Worm (Caenorhabditis elegans) whole organism, L4 larva: ENCODE data around the gene F15G9.1.
A peak's percentile ranks its signal among the peaks of the same experiment; 100 is the strongest.

Experiments used
- D1046.2 ChIP-seq: fragments of 200-800 bp; sonication (Bioruptor generic); IDR thresholded peaks from 2 replicates; pipeline ENCODE4 v1.3.6; 2022; ENCODE audit warnings: missing genetic modification characterization, missing compliant biosample characterization
- F37D6.2 ChIP-seq: sonication (generic microtip); optimal IDR thresholded peaks from 2 replicates; lab custom pipeline; 2016; ENCODE audit warnings: mild to moderate bottlenecking, missing genetic modification characterization, missing compliant biosample characterization
- F44E2.7 ChIP-seq: fragments of 200-800 bp; sonication (Bioruptor generic); IDR thresholded peaks from 2 replicates; pipeline ENCODE4 v2.1.2; 2022; ENCODE audit warnings: missing genetic modification characterization, missing compliant biosample characterization
- ZK546.5 ChIP-seq, 2 experiments: sonication (generic microtip); optimal IDR thresholded peaks; 2 replicates each; lab custom pipeline; 2017; ENCODE audit warnings: missing biosample characterization in 2 of 2, missing genetic modification characterization in 2 of 2
- aha-1 ChIP-seq: fragments of 150-350 bp; peaks from one replicate; lab custom pipeline; 2014; ENCODE audit warnings: missing biosample characterization, missing genetic modification characterization
- aly-2 ChIP-seq: sonication (generic microtip); optimal IDR thresholded peaks from 2 replicates; lab custom pipeline; 2018; ENCODE audit warnings: missing biosample characterization, missing genetic modification characterization
- ceh-20 ChIP-seq: fragments of 200-800 bp; sonication (Bioruptor generic); IDR thresholded peaks from 2 replicates; pipeline ENCODE4 v1.3.6; 2022; ENCODE audit warnings: missing genetic modification reagents, missing genetic modification characterization, missing compliant biosample characterization
- ceh-28 ChIP-seq: fragments of 150-350 bp; optimal IDR thresholded peaks from 2 replicates; lab custom pipeline; 2014; ENCODE audit warnings: missing biosample characterization, missing genetic modification reagents, missing genetic modification characterization
- ceh-32 ChIP-seq: sonication (generic microtip); optimal IDR thresholded peaks from 2 replicates; lab custom pipeline; 2016; ENCODE audit warnings: mild to moderate bottlenecking, missing genetic modification characterization, missing compliant biosample characterization; ENCODE audit not compliant: poor library complexity
- ceh-82 ChIP-seq: sonication (generic microtip); optimal IDR thresholded peaks from 2 replicates; lab custom pipeline; 2017; ENCODE audit warnings: missing biosample characterization, missing genetic modification characterization
- ctbp-1 ChIP-seq: fragments of 200-800 bp; sonication (Bioruptor generic); IDR thresholded peaks from 2 replicates; pipeline ENCODE4 v1.3.6; 2022; ENCODE audit warnings: missing genetic modification reagents, missing genetic modification characterization, missing compliant biosample characterization
- daf-16 ChIP-seq, 3 experiments: sonication (generic microtip); optimal IDR thresholded peaks; 2 replicates each; lab custom pipeline; 2016 to 2017; ENCODE audit warnings: missing genetic modification characterization in 3 of 3, missing genetic modification reagents in 3 of 3, mild to moderate bottlenecking in 2 of 3, missing compliant biosample characterization in 2 of 3, missing biosample characterization in 1 of 3, moderate library complexity in 1 of 3
- daf-8 ChIP-seq: fragments of 200-800 bp; sonication (Bioruptor generic); IDR thresholded peaks from 2 replicates; pipeline ENCODE4 v1.3.6; 2022; ENCODE audit warnings: missing genetic modification characterization, missing compliant biosample characterization
- dpl-1 ChIP-seq: fragments of 150-350 bp; optimal IDR thresholded peaks from 2 replicates; lab custom pipeline; 2014; ENCODE audit warnings: missing biosample characterization, missing genetic modification reagents, missing genetic modification characterization
- duxl-1 ChIP-seq: sonication (generic microtip); optimal IDR thresholded peaks from 2 replicates; lab custom pipeline; 2016; ENCODE audit warnings: mild to moderate bottlenecking, missing genetic modification characterization, moderate library complexity, missing compliant biosample characterization; ENCODE audit not compliant: poor library complexity
- egl-43 ChIP-seq: fragments of 200-800 bp; sonication (Bioruptor generic); IDR thresholded peaks from 2 replicates; pipeline ENCODE4 v1.3.6; 2022; ENCODE audit warnings: missing genetic modification reagents, missing genetic modification characterization, missing compliant biosample characterization
- hlh-11 ChIP-seq: fragments of 200-800 bp; sonication (Bioruptor generic); optimal IDR thresholded peaks from 2 replicates; lab custom pipeline; 2018; ENCODE audit warnings: mild to moderate bottlenecking, missing genetic modification characterization, missing compliant biosample characterization
- hlh-30 ChIP-seq: sonication (generic microtip); optimal IDR thresholded peaks from 2 replicates; lab custom pipeline; 2017; ENCODE audit warnings: antibody characterized with exemption, mild to moderate bottlenecking, missing genetic modification characterization, missing compliant biosample characterization; ENCODE audit not compliant: insufficient read depth
- hmg-1.1 ChIP-seq: fragments of 200-800 bp; sonication (Bioruptor generic); IDR thresholded peaks from 2 replicates; pipeline ENCODE4 v1.3.6; 2022; ENCODE audit warnings: missing genetic modification reagents, missing genetic modification characterization, missing compliant biosample characterization
- lin-15B ChIP-seq: fragments of 150-350 bp; sonication (generic microtip); optimal IDR thresholded peaks from 3 replicates; lab custom pipeline; 2014; ENCODE audit warnings: missing biosample characterization, missing genetic modification characterization
- lin-29 ChIP-seq: fragments of 200-800 bp; sonication (Bioruptor generic); IDR thresholded peaks from 2 replicates; pipeline ENCODE4 v1.3.6; 2022; ENCODE audit warnings: missing genetic modification reagents, missing genetic modification characterization, missing compliant biosample characterization
- mep-1 ChIP-seq: fragments of 150-350 bp; sonication (generic microtip); optimal IDR thresholded peaks from 3 replicates; lab custom pipeline; 2014; ENCODE audit warnings: missing biosample characterization, missing genetic modification characterization
- mes-2 ChIP-seq: sonication (generic microtip); optimal IDR thresholded peaks from 2 replicates; lab custom pipeline; 2016; ENCODE audit warnings: missing genotype, mild to moderate bottlenecking, missing genetic modification characterization, missing compliant biosample characterization; ENCODE audit not compliant: poor library complexity, severe bottlenecking
- nhr-10 ChIP-seq: fragments of 150-350 bp; optimal IDR thresholded peaks from 2 replicates; lab custom pipeline; 2014; ENCODE audit warnings: missing biosample characterization, missing genetic modification characterization
- nhr-237 ChIP-seq: sonication (generic microtip); optimal IDR thresholded peaks from 2 replicates; lab custom pipeline; 2017; ENCODE audit warnings: missing biosample characterization, missing genetic modification characterization
- nhr-28 ChIP-seq: fragments of 150-350 bp; optimal IDR thresholded peaks from 2 replicates; lab custom pipeline; 2014; ENCODE audit warnings: missing biosample characterization, missing genetic modification characterization
- nhr-41 ChIP-seq: fragments of 200-800 bp; sonication (Bioruptor generic); IDR thresholded peaks from 2 replicates; pipeline ENCODE4 v1.3.6; 2022; ENCODE audit warnings: missing genetic modification reagents, missing genetic modification characterization, missing compliant biosample characterization
- nhr-6 ChIP-seq: fragments of 150-350 bp; optimal IDR thresholded peaks from 2 replicates; lab custom pipeline; 2014; ENCODE audit warnings: missing biosample characterization, missing genetic modification characterization
- nhr-77 ChIP-seq: fragments of 150-350 bp; optimal IDR thresholded peaks from 2 replicates; lab custom pipeline; 2014; ENCODE audit warnings: missing biosample characterization, missing genetic modification characterization
- pqm-1 ChIP-seq: sonication (generic microtip); optimal IDR thresholded peaks from 2 replicates; lab custom pipeline; 2017; ENCODE audit warnings: missing biosample characterization, missing genetic modification characterization
- rbr-2 ChIP-seq: sonication (generic microtip); optimal IDR thresholded peaks from 2 replicates; lab custom pipeline; 2016; ENCODE audit warnings: missing genotype, missing genetic modification characterization, missing compliant biosample characterization
- set-16 ChIP-seq: fragments of 200-800 bp; sonication (Bioruptor generic); IDR thresholded peaks from 2 replicates; pipeline ENCODE4 v1.3.6; 2022; ENCODE audit warnings: missing genetic modification reagents, missing genetic modification characterization, missing compliant biosample characterization
- spr-3 ChIP-seq: fragments of 200-800 bp; sonication (Bioruptor generic); optimal IDR thresholded peaks from 2 replicates; lab custom pipeline; 2018; ENCODE audit warnings: mild to moderate bottlenecking, missing genetic modification characterization, missing compliant biosample characterization
- tra-1 ChIP-seq: fragments of 200-800 bp; sonication (Bioruptor generic); IDR thresholded peaks from 2 replicates; pipeline ENCODE4 v1.3.6; 2022; ENCODE audit warnings: missing genetic modification reagents, missing genetic modification characterization, missing compliant biosample characterization
- unc-39 ChIP-seq: sonication (generic microtip); optimal IDR thresholded peaks from 2 replicates; lab custom pipeline; 2017; ENCODE audit warnings: missing biosample characterization, missing genetic modification characterization
- vab-7 ChIP-seq: fragments of 200-800 bp; sonication (Bioruptor generic); IDR thresholded peaks from 2 replicates; pipeline ENCODE4 v1.3.6; 2022; ENCODE audit warnings: missing genetic modification reagents, missing genetic modification characterization, missing compliant biosample characterization
- zag-1 ChIP-seq: fragments of 150-350 bp; optimal IDR thresholded peaks from 2 replicates; lab custom pipeline; 2014; ENCODE audit warnings: missing biosample characterization, missing genetic modification characterization
- ztf-11 ChIP-seq: fragments of 150-350 bp; optimal IDR thresholded peaks from 2 replicates; lab custom pipeline; 2014; ENCODE audit warnings: missing biosample characterization, missing genetic modification characterization
- ztf-7 ChIP-seq: fragments of 150-350 bp; optimal IDR thresholded peaks from 2 replicates; lab custom pipeline; 2014; ENCODE audit warnings: missing biosample characterization, missing genetic modification characterization

Gene F15G9.1

ce11 chrX:9709462-9709861, 3.3 kb downstream of the F15G9.1 start, which contains the start of gene F15G9.6:
F15G9.6 (plus strand) TSS chrX:9709762.
- TF ChIP-seq vab-7 (GFP tag; lab: Robert Waterston, UW), result no peak

ce11 chrX:9713613-9714012, 7.4 kb downstream of the F15G9.1 start, which contains the start of gene F15G9.2:
F15G9.2 (minus strand) TSS chrX:9713713.
- no peak for TF ChIP-seq ceh-28 (tag; lab: Kevin White, UChicago)
- no peak for TF ChIP-seq ztf-11 (tag; lab: Kevin White, UChicago)
- TF ChIP-seq nhr-237 (tag; lab: Kevin White, UChicago), result no peak
- TF ChIP-seq hlh-30 (tag; lab: Kevin White, UChicago), result no peak
- no peak for TF ChIP-seq F37D6.2 (tag; lab: Kevin White, UChicago)
- no peak for TF ChIP-seq lin-15B (tag; lab: Kevin White, UChicago)
- no peak for TF ChIP-seq ceh-20 (GFP tag; lab: Robert Waterston, UW)
- no peak for TF ChIP-seq nhr-6 (tag; lab: Kevin White, UChicago)
- no peak for TF ChIP-seq lin-29 (GFP tag; lab: Robert Waterston, UW)

ce11 chrX:9717265-9717664, 11.1 kb downstream of the F15G9.1 start, which contains the start of gene him-4:
him-4 (plus strand) TSS chrX:9717565.
- TF ChIP-seq mes-2 (tag; lab: Kevin White, UChicago) (no peak), F37D6.2 (tag; lab: Kevin White, UChicago) (no peak), aly-2 (tag; lab: Kevin White, UChicago) (no peak), nhr-28 (no peak), set-16 (GFP tag; lab: Robert Waterston, UW) (no peak), ceh-32 (tag; lab: Kevin White, UChicago) (no peak), spr-3 (GFP tag; lab: Kevin White, UChicago) (no peak), unc-39 (tag; lab: Kevin White, UChicago) (no peak), tra-1 (no peak)

ce11 chrX:9719070-9719469, 12.9 kb downstream of the F15G9.1 start:
- TF ChIP-seq dpl-1 (GFP tag; lab: Kevin White, UChicago), result no peak
- no peak for TF ChIP-seq tra-1
- TF ChIP-seq daf-8, result no peak
- TF ChIP-seq zag-1 (tag; lab: Kevin White, UChicago), result no peak
- no peak for TF ChIP-seq ceh-28 (tag; lab: Kevin White, UChicago)
- TF ChIP-seq ZK546.5 (tag; optimal IDR thresholded peaks at IDR 0.05; lab: Kevin White, UChicago), result no peak
- TF ChIP-seq nhr-6 (tag; lab: Kevin White, UChicago), result no peak
- no peak for TF ChIP-seq nhr-77 (tag; lab: Kevin White, UChicago)
- no peak for TF ChIP-seq duxl-1
- TF ChIP-seq ceh-82 (tag; lab: Kevin White, UChicago), result no peak
- TF ChIP-seq pqm-1 (tag; lab: Kevin White, UChicago), result no peak

- TF ChIP-seq nhr-41 (GFP tag; lab: Robert Waterston, UW) (no peak), aha-1 (tag; lab: Kevin White, UChicago) (peak; percentile 72)
Measured at ce11 chrX:9735479-9735878, 29.3 kb downstream of the F15G9.1 start.

- TF ChIP-seq hmg-1.1 (GFP tag; lab: Robert Waterston, UW) (peak; percentile 71), daf-16 (GFP tag; optimal IDR thresholded peaks at IDR 0.05; lab: Kevin White, UChicago) (no peak), daf-16 (tag; optimal IDR thresholded peaks at IDR 0.05; lab: Kevin White, UChicago) (peak; percentile 33), rbr-2 (tag; lab: Kevin White, UChicago) (peak; percentile 38), hlh-30 (tag; lab: Kevin White, UChicago) (peak; percentile 46), D1046.2 (0 out of 2 replicates have a peak, but pooled peaks have one; percentile 6), ztf-7 (tag; lab: Kevin White, UChicago) (no peak), nhr-10 (tag; lab: Kevin White, UChicago) (no peak), ceh-28 (tag; lab: Kevin White, UChicago) (no peak), set-16 (GFP tag; lab: Robert Waterston, UW) (peak; percentile 84), ctbp-1 (GFP tag; lab: Robert Waterston, UW) (0 out of 2 replicates have a peak, but pooled peaks have one; percentile 24), ztf-11 (tag; lab: Kevin White, UChicago) (no peak), egl-43 (GFP tag; lab: Robert Waterston, UW) (peak; percentile 60; the same call in 1 of the 2 replicates), hlh-11 (tag; lab: Kevin White, UChicago) (peak; percentile 17), F37D6.2 (tag; lab: Kevin White, UChicago) (peak; percentile 15), F44E2.7 (no peak), aha-1 (tag; lab: Kevin White, UChicago) (peak; percentile 86), mep-1 (tag; lab: Kevin White, UChicago) (peak; percentile 38)
- TF ChIP-seq, all 104 proteins: peak for 12
Measured at ce11 chrX:9737730-9738129, 31.5 kb downstream of the F15G9.1 start, which contains the start of gene F15G9.5. F15G9.5 (minus strand) TSS chrX:9737888.
